Worm (Caenorhabditis elegans) whole organism, L4 larva: Measurements from ENCODE around the gene F54D5.3.

Experiments used
- T20F7.1 ChIP-seq: fragments of 200-800 bp; sonication (Bioruptor generic); optimal IDR thresholded peaks from 2 replicates; lab custom pipeline; 2018; ENCODE audit warnings: mild to moderate bottlenecking, missing genetic modification characterization, missing compliant biosample characterization
- Y5F2A.4 ChIP-seq: fragments of 200-800 bp; sonication (Bioruptor generic); optimal IDR thresholded peaks from 2 replicates; lab custom pipeline; 2018; ENCODE audit warnings: mild to moderate bottlenecking, missing genetic modification characterization, missing compliant biosample characterization
- ZK546.5 ChIP-seq, 2 experiments: sonication (generic microtip); optimal IDR thresholded peaks; 2 replicates each; lab custom pipeline; 2017; ENCODE audit warnings: missing biosample characterization in 2 of 2, missing genetic modification characterization in 2 of 2
- ama-1 ChIP-seq: fragments of 150-350 bp; optimal IDR thresholded peaks from 2 replicates; lab custom pipeline; 2014; ENCODE audit warnings: inconsistent platforms, mixed read lengths
- ceh-82 ChIP-seq: sonication (generic microtip); optimal IDR thresholded peaks from 2 replicates; lab custom pipeline; 2017; ENCODE audit warnings: missing biosample characterization, missing genetic modification characterization
- ctbp-1 ChIP-seq: fragments of 200-800 bp; sonication (Bioruptor generic); IDR thresholded peaks from 2 replicates; pipeline ENCODE4 v1.3.6; 2022; ENCODE audit warnings: missing genetic modification reagents, missing genetic modification characterization, missing compliant biosample characterization
- daf-12 ChIP-seq: fragments of 150-350 bp; optimal IDR thresholded peaks from 2 replicates; lab custom pipeline; 2014; ENCODE audit warnings: missing biosample characterization, missing genetic modification reagents, missing genetic modification characterization
- hlh-30 ChIP-seq: sonication (generic microtip); optimal IDR thresholded peaks from 2 replicates; lab custom pipeline; 2017; ENCODE audit warnings: antibody characterized with exemption, mild to moderate bottlenecking, missing genetic modification characterization, missing compliant biosample characterization; ENCODE audit not compliant: insufficient read depth
- jun-1 ChIP-seq: fragments of 150-350 bp; optimal IDR thresholded peaks from 2 replicates; lab custom pipeline; 2014; ENCODE audit warnings: missing biosample characterization, missing genetic modification reagents, missing genetic modification characterization
- mes-2 ChIP-seq: sonication (generic microtip); optimal IDR thresholded peaks from 2 replicates; lab custom pipeline; 2016; ENCODE audit warnings: missing genotype, mild to moderate bottlenecking, missing genetic modification characterization, missing compliant biosample characterization; ENCODE audit not compliant: poor library complexity, severe bottlenecking
- nhr-10 ChIP-seq: fragments of 150-350 bp; optimal IDR thresholded peaks from 2 replicates; lab custom pipeline; 2014; ENCODE audit warnings: missing biosample characterization, missing genetic modification characterization
- snpc-4 ChIP-seq: fragments of 150-350 bp; optimal IDR thresholded peaks from 2 replicates; lab custom pipeline; 2014; ENCODE audit warnings: missing biosample characterization, missing genetic modification characterization
- unc-62 ChIP-seq, 3 experiments: fragments of 150-350 bp in 1 of 3; sonication (generic microtip); optimal IDR thresholded peaks in 2 of 3; peaks in 1 of 3; 1 replicate in 1 of 3; 2 replicates in 2 of 3; lab custom pipeline; 2014 to 2017; ENCODE audit warnings: missing biosample characterization in 3 of 3, missing genetic modification characterization in 3 of 3, missing genetic modification reagents in 3 of 3, missing genotype in 1 of 3

- TF ChIP-seq ZK546.5 (tag; optimal IDR thresholded peaks at IDR 0.05; lab: Kevin White, UChicago) = no peak
- peak; percentile 78 for TF ChIP-seq hlh-30
- TF ChIP-seq T20F7.1 = no peak
- peak; percentile 90 for TF ChIP-seq ama-1 (lab: Kevin White, UChicago)
- peak in 1 of 2 experiments; percentile 13 for TF ChIP-seq unc-62 (GFP tag; optimal IDR thresholded peaks at IDR 0.05 in 1 of 2; lab: Kevin White, UChicago)
- TF ChIP-seq unc-62 (tag; optimal IDR thresholded peaks at IDR 0.05; lab: Kevin White, UChicago) = no peak
- TF ChIP-seq ceh-82 (tag; lab: Kevin White, UChicago) = no peak
- peak; percentile 32 for TF ChIP-seq nhr-10 (tag; lab: Kevin White, UChicago)
- no peak for TF ChIP-seq jun-1 (tag; lab: Kevin White, UChicago)
- TF ChIP-seq mes-2 (tag; lab: Kevin White, UChicago) = no peak
- TF ChIP-seq snpc-4 = no peak
- no peak for TF ChIP-seq daf-12 (tag; lab: Kevin White, UChicago)
- TF ChIP-seq Y5F2A.4 (GFP tag; lab: Kevin White, UChicago) = no peak
- no peak for TF ChIP-seq ctbp-1 (GFP tag; lab: Robert Waterston, UW)
Observed at ce11 chrII:11617715-11618114, 46.1 kb downstream of the F54D5.3 start.
